Worm (Caenorhabditis elegans): ENCODE results near the gene ech-1.1.

- TF ChIP-seq ZK185.1 (tag; optimal IDR thresholded peaks at IDR 0.05; ENCODE audit: poor library complexity, severe bottlenecking), result no peak
- TF ChIP-seq bed-1 (GFP tag; IDR thresholded peaks at IDR 0.05), result no peak
- TF ChIP-seq ets-4 (GFP tag; optimal IDR thresholded peaks at IDR 0.05), result no peak
- TF ChIP-seq ceh-58 (GFP tag; IDR thresholded peaks at IDR 0.05), result no peak
Observed at ce11 chrV:15384733-15385132, 23.4 kb upstream of the ech-1.1 start, which contains the start of gene str-102.
